Worm (Caenorhabditis elegans): ENCODE measurements around the gene F22F7.8.

- TF ChIP-seq blmp-1 (tag; optimal IDR thresholded peaks at IDR 0.05; ENCODE audit: insufficient read depth) (no peak), lin-39 (tag; optimal IDR thresholded peaks at IDR 0.05) (no peak), unc-62 (GFP tag; optimal IDR thresholded peaks at IDR 0.05) (no peak), lin-11 (tag; optimal IDR thresholded peaks at IDR 0.05) (peak; percentile 31), nhr-77 (tag; optimal IDR thresholded peaks at IDR 0.05) (no peak), nhr-25 (tag; optimal IDR thresholded peaks at IDR 0.05) (peak; percentile 3)
These were observed 13.6 kb upstream of the F22F7.8 start for ce11 chrV:2135323-2135722.

Measured in whole organism, L2 larva.